Worm (Caenorhabditis elegans): ENCODE measurements around the gene F25B5.3.

DNA sequence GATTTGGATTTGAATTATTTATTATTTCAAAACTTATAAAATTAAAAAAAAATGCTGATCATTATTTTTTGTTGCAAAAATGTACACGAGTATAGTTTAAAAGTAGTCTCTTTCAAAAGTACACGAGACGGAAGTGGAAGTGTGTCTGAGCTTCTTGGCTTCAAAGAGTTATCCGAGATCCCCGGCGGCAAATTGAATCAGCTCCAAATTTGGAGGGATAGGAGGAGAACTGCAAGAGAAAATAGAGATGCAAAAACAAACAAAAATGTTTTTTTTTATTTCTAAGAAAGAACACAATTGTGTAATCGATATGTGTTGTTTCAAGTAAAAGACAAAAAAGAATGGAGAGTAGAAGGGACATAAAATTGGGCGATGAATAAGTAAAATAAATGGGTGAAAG lies 46.1 kb upstream of the F25B5.3 start:
- no peak for TF ChIP-seq unc-39 (tag; optimal IDR thresholded peaks at IDR 0.05)
- no peak for TF ChIP-seq R02D3.7 (tag; optimal IDR thresholded peaks at IDR 0.05)
- no peak for TF ChIP-seq fos-1 (tag; optimal IDR thresholded peaks at IDR 0.05)
